Fruit fly (Drosophila melanogaster) whole organism, embryonic: ENCODE results near the gene Dpm1.

ENCODE experiments used
- B-H1 ChIP-seq: fragments of 200-800 bp; sonication (Bioruptor generic); IDR thresholded peaks from 3 replicates; pipeline ENCODE4 v1.3.6; 2022; ENCODE audit warnings: missing biosample characterization, missing genetic modification characterization
- BtbVII ChIP-seq: fragments of 200-800 bp; sonication (Bioruptor generic); optimal IDR thresholded peaks from 3 replicates; lab custom pipeline; 2017; ENCODE audit warnings: missing biosample characterization, mild to moderate bottlenecking, missing genetic modification characterization
- CG10431 ChIP-seq: fragments of 200-800 bp; sonication (Bioruptor generic); optimal IDR thresholded peaks from 3 replicates; lab custom pipeline; 2018; ENCODE audit warnings: missing biosample characterization, mild to moderate bottlenecking, missing genetic modification characterization
- CG13287 ChIP-seq: fragments of 200-800 bp; sonication (Bioruptor generic); IDR thresholded peaks from 2 replicates; pipeline ENCODE4 v1.3.6; 2022; ENCODE audit warnings: missing biosample characterization, missing genetic modification characterization; ENCODE audit not compliant: partially characterized antibody
- CG13894 ChIP-seq: fragments of 200-800 bp; sonication (Bioruptor generic); optimal IDR thresholded peaks from 3 replicates; lab custom pipeline; 2018; ENCODE audit warnings: missing biosample characterization, mild to moderate bottlenecking, missing genetic modification characterization, moderate library complexity
- CG15269 ChIP-seq: fragments of 200-800 bp; sonication (Bioruptor generic); optimal IDR thresholded peaks from 2 replicates; lab custom pipeline; 2018; ENCODE audit warnings: missing biosample characterization, mild to moderate bottlenecking, missing genetic modification characterization, moderate library complexity
- CG15601 ChIP-seq: fragments of 200-800 bp; sonication (Bioruptor generic); optimal IDR thresholded peaks from 3 replicates; lab custom pipeline; 2019; ENCODE audit warnings: missing biosample characterization, mild to moderate bottlenecking, missing genetic modification characterization, moderate library complexity
- CG15696 ChIP-seq: fragments of 200-800 bp; sonication (Bioruptor generic); optimal IDR thresholded peaks from 2 replicates; lab custom pipeline; 2019; ENCODE audit warnings: missing biosample characterization, mild to moderate bottlenecking, missing genetic modification characterization, moderate library complexity
- CG18764 ChIP-seq: fragments of 200-800 bp; sonication (Bioruptor generic); optimal IDR thresholded peaks from 3 replicates; lab custom pipeline; 2016; ENCODE audit warnings: missing biosample characterization, missing genetic modification characterization
- CG31388 ChIP-seq: fragments of 200-800 bp; sonication (Bioruptor generic); optimal IDR thresholded peaks from 2 replicates; lab custom pipeline; 2016; ENCODE audit warnings: missing biosample characterization, missing genetic modification characterization
- CG34224 ChIP-seq: fragments of 200-800 bp; sonication (Bioruptor generic); IDR thresholded peaks from 3 replicates; pipeline ENCODE4 v1.3.6; 2022; ENCODE audit warnings: missing biosample characterization, missing genetic modification characterization; ENCODE audit not compliant: partially characterized antibody
- CG34376 ChIP-seq: fragments of 200-800 bp; sonication (Bioruptor generic); optimal IDR thresholded peaks from 2 replicates; lab custom pipeline; 2018; ENCODE audit warnings: missing biosample characterization, mild to moderate bottlenecking, missing genetic modification characterization
- CG4360 ChIP-seq: fragments of 200-800 bp; sonication (Bioruptor generic); IDR thresholded peaks from 2 replicates; pipeline ENCODE4 v1.3.6; 2022; ENCODE audit warnings: missing biosample characterization, missing genetic modification characterization
- CG4404 ChIP-seq: fragments of 200-800 bp; sonication (Bioruptor generic); IDR thresholded peaks from 2 replicates; pipeline ENCODE4 v1.3.6; 2022; ENCODE audit warnings: missing biosample characterization, missing genetic modification characterization
- CG8944 ChIP-seq: fragments of 200-800 bp; sonication (Bioruptor generic); optimal IDR thresholded peaks from 3 replicates; lab custom pipeline; 2016; ENCODE audit warnings: missing biosample characterization, missing genetic modification characterization
- CG9817 ChIP-seq: fragments of 200-800 bp; sonication (Bioruptor generic); optimal IDR thresholded peaks from 2 replicates; lab custom pipeline; 2018; ENCODE audit warnings: missing biosample characterization, mild to moderate bottlenecking, missing genetic modification characterization, moderate library complexity
- D19A ChIP-seq: fragments of 200-800 bp; optimal IDR thresholded peaks from 3 replicates; lab custom pipeline; 2019; ENCODE audit warnings: missing biosample characterization, mild to moderate bottlenecking, missing genetic modification characterization, moderate library complexity
- Deaf1 ChIP-seq: fragments of 200-800 bp; optimal IDR thresholded peaks from 3 replicates; lab custom pipeline; 2019; ENCODE audit warnings: missing biosample characterization, mild to moderate bottlenecking, missing genetic modification characterization, moderate library complexity
- Dll ChIP-seq: fragments of 200-800 bp; sonication (Bioruptor generic); IDR thresholded peaks from 4 replicates; pipeline ENCODE4 v1.3.6; 2022; ENCODE audit warnings: missing biosample characterization, missing genetic modification characterization; ENCODE audit not compliant: partially characterized antibody
- Doc3 ChIP-seq: fragments of 200-800 bp; sonication (Bioruptor generic); IDR thresholded peaks from 3 replicates; pipeline ENCODE4 v1.3.6; 2022; ENCODE audit warnings: missing biosample characterization, missing genetic modification characterization; ENCODE audit not compliant: partially characterized antibody
- Dref ChIP-seq: fragments of 200-800 bp; sonication (Bioruptor generic); IDR thresholded peaks from 2 replicates; pipeline ENCODE4 v1.3.6; 2022; ENCODE audit warnings: missing biosample characterization, missing genetic modification characterization
- HLH4C ChIP-seq: fragments of 200-800 bp; sonication (Bioruptor generic); IDR thresholded peaks from 3 replicates; pipeline ENCODE4 v1.3.6; 2022; ENCODE audit warnings: missing biosample characterization, missing genetic modification characterization; ENCODE audit not compliant: partially characterized antibody
- HmgD ChIP-seq: fragments of 200-800 bp; sonication (Bioruptor generic); optimal IDR thresholded peaks from 3 replicates; lab custom pipeline; 2016; ENCODE audit warnings: missing biosample characterization, missing genetic modification characterization
- Hr51 ChIP-seq, 2 experiments: fragments of 200-800 bp; sonication (Bioruptor generic); optimal IDR thresholded peaks; 2 replicates in 1 of 2; 3 replicates in 1 of 2; lab custom pipeline; 2016 to 2018; ENCODE audit warnings: missing biosample characterization in 2 of 2, missing genetic modification characterization in 2 of 2, mild to moderate bottlenecking in 1 of 2, moderate library complexity in 1 of 2
- NC2α ChIP-seq: fragments of 200-800 bp; sonication (Bioruptor generic); optimal IDR thresholded peaks from 2 replicates; lab custom pipeline; 2016; ENCODE audit warnings: missing biosample characterization, missing genetic modification characterization
- Optix ChIP-seq: fragments of 200-800 bp; sonication (Bioruptor generic); IDR thresholded peaks from 3 replicates; pipeline ENCODE4 v1.3.6; 2022; ENCODE audit warnings: missing biosample characterization, missing genetic modification characterization
- PHDP ChIP-seq: fragments of 200-800 bp; sonication (Bioruptor generic); optimal IDR thresholded peaks from 3 replicates; lab custom pipeline; 2018; ENCODE audit warnings: missing biosample characterization, mild to moderate bottlenecking, missing genetic modification characterization, moderate library complexity
- Pdp1 ChIP-seq, 2 experiments: fragments of 200-800 bp; sonication (Bioruptor generic); optimal IDR thresholded peaks; 3 replicates each; lab custom pipeline; 2016; ENCODE audit warnings: missing biosample characterization in 2 of 2, missing genetic modification characterization in 2 of 2, mild to moderate bottlenecking in 1 of 2, moderate library complexity in 1 of 2
- Trl ChIP-seq, 3 experiments: fragments of >200 bp in 2 of 3; fragments of 200-800 bp in 1 of 3; sonication (Bioruptor generic) in 1 of 3; optimal IDR thresholded peaks; 2 replicates in 1 of 3; 3 replicates in 2 of 3; lab custom pipeline; 2016 to 2017; ENCODE audit warnings: missing biosample characterization in 1 of 3, missing genetic modification characterization in 1 of 3
- ara ChIP-seq: fragments of 200-800 bp; sonication (Bioruptor generic); IDR thresholded peaks from 2 replicates; pipeline ENCODE4 v1.3.6; 2022; ENCODE audit warnings: missing biosample characterization, missing genetic modification characterization
- chinmo ChIP-seq: fragments of 200-800 bp; sonication (Bioruptor generic); IDR thresholded peaks from 4 replicates; pipeline ENCODE4 v1.3.6; 2022; ENCODE audit warnings: missing biosample characterization, missing genetic modification characterization; ENCODE audit not compliant: partially characterized antibody
- dm ChIP-seq: fragments of 200-800 bp; sonication (Bioruptor generic); optimal IDR thresholded peaks from 3 replicates; lab custom pipeline; 2016; ENCODE audit warnings: missing biosample characterization, missing genetic modification characterization
- exex ChIP-seq: fragments of 200-800 bp; sonication (Bioruptor generic); optimal IDR thresholded peaks from 4 replicates; lab custom pipeline; 2018; ENCODE audit warnings: missing biosample characterization, mild to moderate bottlenecking, missing genetic modification characterization, moderate library complexity
- grn ChIP-seq: fragments of 200-800 bp; sonication (Bioruptor generic); optimal IDR thresholded peaks from 3 replicates; lab custom pipeline; 2017; ENCODE audit warnings: missing biosample characterization, missing genetic modification characterization
- gro ChIP-seq: fragments of 200-800 bp; sonication (Bioruptor generic); optimal IDR thresholded peaks from 2 replicates; lab custom pipeline; 2016; ENCODE audit warnings: missing biosample characterization, missing genetic modification characterization
- her ChIP-seq: fragments of 200-800 bp; sonication (Bioruptor generic); optimal IDR thresholded peaks from 2 replicates; lab custom pipeline; 2016; ENCODE audit warnings: missing biosample characterization, missing genetic modification characterization
- lmd ChIP-seq: fragments of 200-800 bp; sonication (Bioruptor generic); IDR thresholded peaks from 2 replicates; pipeline ENCODE4 v1.3.6; 2022; ENCODE audit warnings: missing biosample characterization, missing genetic modification characterization
- luna ChIP-seq: fragments of 200-800 bp; sonication (Bioruptor generic); optimal IDR thresholded peaks from 2 replicates; lab custom pipeline; 2016; ENCODE audit warnings: missing biosample characterization, missing genetic modification characterization
- ranshi ChIP-seq: fragments of 200-800 bp; sonication (Bioruptor generic); IDR thresholded peaks from 2 replicates; pipeline ENCODE4 v1.3.6; 2022; ENCODE audit warnings: missing biosample characterization, missing genetic modification characterization
- row ChIP-seq: fragments of 200-800 bp; sonication (Bioruptor generic); IDR thresholded peaks from 3 replicates; pipeline ENCODE4 v1.3.6; 2022; ENCODE audit warnings: missing biosample characterization, missing genetic modification characterization
- sens ChIP-seq: fragments of 200-800 bp; sonication (Bioruptor generic); peaks from one replicate; lab custom pipeline; 2016; ENCODE audit warnings: missing biosample characterization, missing genetic modification characterization
- sug ChIP-seq: fragments of 200-800 bp; optimal IDR thresholded peaks from 2 replicates; lab custom pipeline; 2019; ENCODE audit warnings: missing biosample characterization, mild to moderate bottlenecking, missing genetic modification characterization, moderate library complexity
- tap ChIP-seq: fragments of 200-800 bp; optimal IDR thresholded peaks from 3 replicates; lab custom pipeline; 2019; ENCODE audit warnings: missing biosample characterization, mild to moderate bottlenecking, missing genetic modification characterization, moderate library complexity
- vvl ChIP-seq: fragments of 200-800 bp; sonication (Bioruptor generic); IDR thresholded peaks from 2 replicates; pipeline ENCODE4 v1.3.6; 2022; ENCODE audit warnings: missing biosample characterization, missing genetic modification characterization
- z ChIP-seq: fragments of 200-800 bp; sonication (Bioruptor generic); IDR thresholded peaks from 3 replicates; pipeline ENCODE4 v1.3.6; 2022; ENCODE audit warnings: missing biosample characterization, missing genetic modification characterization

Dpm1 gene

DNA sequence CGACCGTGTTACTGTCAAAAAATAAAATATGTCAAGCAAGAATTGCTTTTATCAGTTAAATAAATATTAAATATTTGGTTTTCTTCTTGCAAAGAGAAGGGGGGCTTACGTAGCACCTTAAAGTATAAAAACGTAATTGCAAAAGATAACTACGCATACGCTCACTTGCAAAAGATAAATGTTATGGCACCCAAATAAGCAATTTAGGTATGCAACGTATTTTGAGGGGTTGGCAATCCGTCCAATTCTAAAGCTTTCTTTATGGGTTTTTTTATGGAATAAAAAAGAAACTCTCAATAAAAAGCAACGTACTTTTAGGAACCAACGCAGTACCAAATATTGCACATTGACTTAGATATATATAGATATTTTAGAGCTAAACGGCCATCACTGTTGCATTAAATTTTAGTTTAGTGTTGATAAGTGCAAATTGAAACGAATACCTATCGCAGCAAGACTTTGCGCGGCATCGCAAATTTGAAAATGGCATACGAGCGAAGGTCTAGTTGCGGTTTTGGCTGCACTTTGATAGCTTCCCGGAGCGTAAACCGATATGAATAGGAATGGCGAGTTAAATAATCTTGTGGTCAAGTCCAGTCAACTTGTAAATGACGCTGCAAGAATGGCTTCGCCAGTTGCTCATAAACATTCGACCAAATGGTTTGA lies 39.2 kb upstream of the Dpm1 start, which contains the start of gene CG13077 (continued):
- 0 out of 4 replicates have a peak, but pooled peaks have one; percentile 63 for TF ChIP-seq chinmo
- peak; percentile 27; the same call in 1 of the 3 replicates for TF ChIP-seq row (GFP tag; lab: Robert Waterston, UW)
- TF ChIP-seq CG9817 (tag; lab: Kevin White, UChicago) = no peak
- peak; percentile 62 for TF ChIP-seq sens (GFP tag; lab: Kevin White, UChicago)
- peak; percentile 68 for TF ChIP-seq CG13287 (GFP tag; lab: Robert Waterston, UW)
- no peak for TF ChIP-seq Trl (optimal IDR thresholded peaks at IDR 0.05; lab: Kevin White, UChicago)
- no peak for TF ChIP-seq Trl (GFP tag; optimal IDR thresholded peaks at IDR 0.05; lab: Kevin White, UChicago)
- no peak for TF ChIP-seq PHDP (tag; lab: Kevin White, UChicago)
- TF ChIP-seq CG15696 (tag; lab: Kevin White, UChicago) = no peak
- peak; percentile 49; the same call in 2 of the 3 replicates for TF ChIP-seq HLH4C
- TF ChIP-seq Doc3 = peak; percentile 76; the same call in 2 of the 3 replicates
- TF ChIP-seq Dll = peak; percentile 68
- TF ChIP-seq CG34224 (GFP tag; lab: Robert Waterston, UW) = peak; percentile 48; the same call in 1 of the 3 replicates
- TF ChIP-seq, all 482 proteins: peak for 34

- TF ChIP-seq lmd (GFP tag; lab: Robert Waterston, UW) (no peak), ara (GFP tag; lab: Robert Waterston, UW) (no peak), dm (no peak), CG34376 (GFP tag; lab: Kevin White, UChicago) (peak; percentile 92), sug (tag; lab: Kevin White, UChicago) (peak; percentile 42), tap (no peak), CG13894 (tag; lab: Kevin White, UChicago) (peak; percentile 65), NC2α (GFP tag; lab: Kevin White, UChicago) (no peak), gro (GFP tag; lab: Kevin White, UChicago) (peak; percentile 22), CG15269 (no peak), CG8944 (no peak), HmgD (no peak), D19A (no peak), grn (GFP tag; lab: Kevin White, UChicago) (peak; percentile 85), chinmo (0 out of 4 replicates have a peak, but pooled peaks have one; percentile 43), luna (no peak), exex (tag; lab: Kevin White, UChicago) (peak; percentile 97), row (GFP tag; lab: Robert Waterston, UW) (no peak)
These were observed 37.1 kb upstream of the Dpm1 start, which contains the start of gene CG13078 for dm6 chr2L:19563029-19563980. CG13078 (plus strand) TSS chr2L:19563930.

dm6 chr2L:19549412-19549811 lies 23.2 kb upstream of the Dpm1 start:
- TF ChIP-seq CG4404 (no peak), CG31388 (no peak), z (GFP tag; lab: Robert Waterston, UW) (no peak), BtbVII (GFP tag; lab: Kevin White, UChicago) (peak; percentile 56), CG4360 (GFP tag; lab: Robert Waterston, UW) (peak; percentile 47), Pdp1 (GFP tag; optimal IDR thresholded peaks at IDR 0.05; lab: Kevin White, UChicago) (peak in 1 of 2 experiments; percentile 13), ranshi (GFP tag; lab: Robert Waterston, UW) (no peak), Deaf1 (tag; lab: Kevin White, UChicago) (peak; percentile 95), Dref (GFP tag; lab: Robert Waterston, UW) (no peak), Hr51 (GFP tag; optimal IDR thresholded peaks at IDR 0.05; lab: Kevin White, UChicago) (no peak), CG18764 (no peak), vvl (GFP tag; lab: Robert Waterston, UW) (peak; percentile 69; the same call in 1 of the 2 replicates), CG15601 (tag; lab: Kevin White, UChicago) (no peak), her (no peak), B-H1 (no peak), sug (tag; lab: Kevin White, UChicago) (peak; percentile 72), CG10431 (GFP tag; lab: Kevin White, UChicago) (no peak), Optix (no peak)
